Worm (Caenorhabditis elegans): ENCODE measurements around the gene lido-7.
"Not testable (repeated sequence)": the region's sequence is repeated elsewhere in the genome, so short reads cannot be mapped to it uniquely, and the experiment has no call there.

Gene lido-7

DNA sequence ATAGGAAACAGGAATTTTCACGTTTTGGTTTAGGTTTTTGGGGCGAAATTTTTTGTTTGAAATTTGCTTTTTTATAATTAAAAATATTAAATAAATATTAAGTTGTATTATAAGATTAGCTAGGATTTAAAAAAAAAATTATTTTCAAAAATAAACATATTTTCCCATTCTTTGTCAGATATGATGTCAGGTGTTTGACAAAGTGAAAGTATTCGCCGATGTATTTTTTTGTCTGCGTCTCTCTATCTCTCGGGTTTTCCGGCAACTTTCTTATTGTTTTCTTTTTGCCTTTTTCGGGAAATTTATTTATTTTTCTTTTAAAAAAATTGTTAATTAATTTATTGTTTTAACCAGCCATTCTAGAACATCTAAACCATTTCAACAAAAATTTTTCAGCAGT, 42.3 kb downstream of the lido-7 start:
- no peak for TF ChIP-seq M03D4.4 (tag; optimal IDR thresholded peaks at IDR 0.05)
- peak; percentile 31 for TF ChIP-seq blmp-1 (tag; optimal IDR thresholded peaks at IDR 0.05)

- not testable (repeated sequence) for TF ChIP-seq nhr-28 (tag; optimal IDR thresholded peaks at IDR 0.05); mab-5 (tag; optimal IDR thresholded peaks at IDR 0.05); tbx-8 (GFP tag; optimal IDR thresholded peaks at IDR 0.05)
Measured at ce11 chrII:3032480-3032879, 44.4 kb downstream of the lido-7 start, which contains the start of gene B0454.6. Gene B0454.6 (plus strand): TSS chrII:3032780.

ce11 chrII:3034914-3035313, 46.8 kb downstream of the lido-7 start:
- TF ChIP-seq lin-13 (tag; optimal IDR thresholded peaks at IDR 0.05) = no peak

DNA sequence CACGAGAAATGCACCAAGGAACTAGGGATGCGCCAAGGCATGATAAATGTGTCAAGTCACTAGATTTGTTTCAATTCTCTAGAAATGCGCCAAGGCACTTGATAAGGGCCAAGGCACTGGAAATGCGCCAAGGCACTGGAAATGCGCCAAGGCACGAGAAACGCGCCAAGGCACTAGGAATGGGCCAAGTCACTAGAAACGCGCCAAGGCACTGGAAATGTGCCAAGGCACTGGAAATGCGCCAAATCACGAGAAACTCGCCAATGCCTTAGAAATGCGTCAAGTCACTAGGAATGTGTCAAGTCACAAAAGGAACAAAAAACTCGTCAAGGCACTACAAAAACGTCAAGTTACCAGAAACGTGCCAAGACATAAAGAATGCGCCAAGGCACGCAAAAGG, 48.2 kb downstream of the lido-7 start:
- TF ChIP-seq lin-32 (GFP tag; optimal IDR thresholded peaks at IDR 0.05) = no peak
- no peak for TF ChIP-seq ham-2 (GFP tag; optimal IDR thresholded peaks at IDR 0.05)
- no peak for TF ChIP-seq bed-3 (GFP tag; optimal IDR thresholded peaks at IDR 0.05)
- no peak for TF ChIP-seq ceh-39 (tag; optimal IDR thresholded peaks at IDR 0.05)
- TF ChIP-seq ces-1 (GFP tag; optimal IDR thresholded peaks at IDR 0.05) = no peak
- TF ChIP-seq tbx-8 (GFP tag; optimal IDR thresholded peaks at IDR 0.05) = no peak
- TF ChIP-seq nhr-76 (tag; optimal IDR thresholded peaks at IDR 0.05) = no peak
- TF ChIP-seq mep-1 (tag; optimal IDR thresholded peaks at IDR 0.05) = no peak
- no peak for TF ChIP-seq ceh-83 (GFP tag; optimal IDR thresholded peaks at IDR 0.05)
- no peak for TF ChIP-seq nhr-2 (tag; optimal IDR thresholded peaks at IDR 0.05)
- TF ChIP-seq mls-2 (tag; optimal IDR thresholded peaks at IDR 0.05) = no peak
- TF ChIP-seq ceh-43 (GFP tag; optimal IDR thresholded peaks at IDR 0.05) = no peak

- no peak for TF ChIP-seq ham-2 (GFP tag; optimal IDR thresholded peaks at IDR 0.05)
- no peak for TF ChIP-seq ceh-39 (tag; optimal IDR thresholded peaks at IDR 0.05)
- TF ChIP-seq unc-120 (tag; optimal IDR thresholded peaks at IDR 0.05; ENCODE audit: poor library complexity, severe bottlenecking) = no peak
- no peak for TF ChIP-seq ceh-83 (GFP tag; optimal IDR thresholded peaks at IDR 0.05)
- no peak for TF ChIP-seq ztf-11 (tag; optimal IDR thresholded peaks at IDR 0.05)
- no peak for TF ChIP-seq ces-1 (GFP tag; optimal IDR thresholded peaks at IDR 0.05)
- TF ChIP-seq pha-4 (tag; optimal IDR thresholded peaks at IDR 0.05) = no peak
- TF ChIP-seq bed-3 (GFP tag; optimal IDR thresholded peaks at IDR 0.05) = no peak
- no peak for TF ChIP-seq nhr-2 (tag; optimal IDR thresholded peaks at IDR 0.05)
- TF ChIP-seq ceh-43 (GFP tag; optimal IDR thresholded peaks at IDR 0.05) = no peak
- no peak for TF ChIP-seq nhr-237 (tag; optimal IDR thresholded peaks at IDR 0.05)
- no peak for TF ChIP-seq lin-32 (GFP tag; optimal IDR thresholded peaks at IDR 0.05)
- no peak for TF ChIP-seq sptf-1 (tag; optimal IDR thresholded peaks at IDR 0.05)
- no peak for TF ChIP-seq elt-1 (tag; optimal IDR thresholded peaks at IDR 0.05; ENCODE audit: borderline replicate concordance, insufficient read depth)
- no peak for TF ChIP-seq lsy-2 (tag; optimal IDR thresholded peaks at IDR 0.05)
Measured at ce11 chrII:3038453-3038909, 50.4 kb downstream of the lido-7 start, which contains the start of the genes B0454.26 and B0454.5. Gene B0454.26 (minus strand): TSS chrII:3038553. Gene B0454.5 (plus strand): TSS chrII:3038859.

Data from whole organism, mixed stage, embryonic.